Comparison of ENCODE assay signal across 1 worm cellular context in the genomic region with DNA sequence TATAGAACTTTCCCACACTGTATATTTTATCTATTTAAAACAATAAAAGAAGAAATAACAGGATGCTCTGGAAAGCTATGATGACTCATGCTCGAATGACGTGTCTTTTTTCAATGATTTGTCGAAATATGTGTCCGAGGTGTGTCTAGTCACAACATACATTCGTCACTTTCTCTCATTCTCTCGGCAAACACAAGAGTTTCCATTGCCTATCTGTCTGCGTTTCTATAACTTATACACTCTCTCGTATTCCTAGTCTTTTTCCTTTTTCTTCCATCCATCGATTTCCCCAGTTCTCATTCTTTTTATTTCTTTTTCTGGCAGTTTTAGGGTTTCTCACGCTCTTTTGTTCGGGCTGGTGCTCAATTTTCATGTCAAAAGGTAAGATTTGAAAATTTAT.
A peak's percentile ranks its signal among the peaks of the same experiment; 100 is the strongest.
TF ChIP-seq lines count a peak whose summit lies in the region.

No protein-coding gene starts in this region.

TF ChIP-seq in whole organism, L1 larva, 84 proteins besides CTCF, POLR2A, EP300 and RAD21 (continued from another document):
- no peak for TF ChIP-seq unc-30 (tag; optimal IDR thresholded peaks at IDR 0.05; lab: Kevin White, UChicago)
- TF ChIP-seq lsy-2 (tag; optimal IDR thresholded peaks at IDR 0.05; lab: Kevin White, UChicago), result peak in 1 of 2 experiments; percentile 49
- no peak for TF ChIP-seq irx-1 (tag; optimal IDR thresholded peaks at IDR 0.05; lab: Kevin White, UChicago)
- no peak for TF ChIP-seq ceh-88 (GFP tag; IDR thresholded peaks at IDR 0.05; lab: Robert Waterston, UW)
- TF ChIP-seq aha-1 (tag; optimal IDR thresholded peaks at IDR 0.05; lab: Kevin White, UChicago), result no peak
- no peak for TF ChIP-seq C04F5.9 (tag; optimal IDR thresholded peaks at IDR 0.05; lab: Kevin White, UChicago)
- TF ChIP-seq lin-15B (tag; optimal IDR thresholded peaks at IDR 0.05; lab: Kevin White, UChicago), result no peak
- TF ChIP-seq hlh-17 (GFP tag; optimal IDR thresholded peaks at IDR 0.05; lab: Kevin White, UChicago; ENCODE audit: borderline replicate concordance), result no peak
- TF ChIP-seq efl-3 (GFP tag; optimal IDR thresholded peaks at IDR 0.05; lab: Kevin White, UChicago), result no peak
- TF ChIP-seq nhr-20 (tag; optimal IDR thresholded peaks at IDR 0.05; lab: Kevin White, UChicago), result peak; percentile 8
- peak; percentile 15 for TF ChIP-seq swsn-7 (tag; optimal IDR thresholded peaks at IDR 0.05; lab: Kevin White, UChicago)
- no peak for TF ChIP-seq snpc-4 (tag; optimal IDR thresholded peaks at IDR 0.05; lab: Kevin White, UChicago)
- TF ChIP-seq C16A3.4 (tag; optimal IDR thresholded peaks at IDR 0.05; lab: Kevin White, UChicago), result no peak
- TF ChIP-seq C34B4.2 (tag; optimal IDR thresholded peaks at IDR 0.05; lab: Kevin White, UChicago), result no peak
- TF ChIP-seq sptf-1 (tag; optimal IDR thresholded peaks at IDR 0.05; lab: Kevin White, UChicago), result no peak
- TF ChIP-seq grh-1 (GFP tag; IDR thresholded peaks at IDR 0.05; lab: Robert Waterston, UW), result no peak
- no peak for TF ChIP-seq nhr-11 (tag; optimal IDR thresholded peaks at IDR 0.05; lab: Kevin White, UChicago)
- TF ChIP-seq fkh-10 (GFP tag; optimal IDR thresholded peaks at IDR 0.05; lab: Kevin White, UChicago), result no peak
- peak; percentile 14 for TF ChIP-seq mep-1 (tag; optimal IDR thresholded peaks at IDR 0.05; lab: Kevin White, UChicago)
- no peak for TF ChIP-seq pqm-1 (tag; optimal IDR thresholded peaks at IDR 0.05; lab: Kevin White, UChicago)
- no peak for TF ChIP-seq alr-1 (tag; optimal IDR thresholded peaks at IDR 0.05; lab: Kevin White, UChicago; ENCODE audit: borderline replicate concordance)
- TF ChIP-seq nhr-71 (tag; optimal IDR thresholded peaks at IDR 0.05; lab: Kevin White, UChicago), result peak; percentile 23
- TF ChIP-seq rnt-1 (tag; optimal IDR thresholded peaks at IDR 0.05; lab: Kevin White, UChicago), result peak; percentile 13
- no peak for TF ChIP-seq hpl-2 (GFP tag; optimal IDR thresholded peaks at IDR 0.05; lab: Kevin White, UChicago)
- TF ChIP-seq nhr-12 (tag; optimal IDR thresholded peaks at IDR 0.05; lab: Kevin White, UChicago), result no peak
- peak; percentile 51 to 55 for TF ChIP-seq efl-1 (optimal IDR thresholded peaks at IDR 0.05; lab: Kevin White, UChicago)
- TF ChIP-seq efl-1 (GFP tag; optimal IDR thresholded peaks at IDR 0.05 in 1 of 2; lab: Kevin White, UChicago), result peak; percentile 27 to 79
- no peak for TF ChIP-seq zip-4 (GFP tag; optimal IDR thresholded peaks at IDR 0.05; lab: Kevin White, UChicago)
- TF ChIP-seq zag-1 (tag; optimal IDR thresholded peaks at IDR 0.05; lab: Kevin White, UChicago), result no peak
- TF ChIP-seq nhr-237 (tag; optimal IDR thresholded peaks at IDR 0.05; lab: Kevin White, UChicago), result no peak
